Fruit fly (Drosophila melanogaster): ENCODE measurements around the gene CG4465.

- TF ChIP-seq CG8478 (optimal IDR thresholded peaks at IDR 0.05) (no peak), CTCF (optimal IDR thresholded peaks at IDR 0.05) (no peak)
Measured at dm6 chr3R:19890340-19890998, 27.2 kb downstream of the CG4465 start, which contains the start of gene CG4733.

Measured in S2 (cell line).